Worm (Caenorhabditis elegans) whole organism, late embryonic: ENCODE results near the gene set-13.

Experiments
- C38D4.7 ChIP-seq: fragments of 200-800 bp; sonication (Bioruptor generic); optimal IDR thresholded peaks from 2 replicates; lab custom pipeline; 2018; ENCODE audit warnings: mild to moderate bottlenecking, missing genetic modification characterization, moderate library complexity, missing compliant biosample characterization
- ceh-30 ChIP-seq: fragments of 150-350 bp; optimal IDR thresholded peaks from 2 replicates; lab custom pipeline; 2014; ENCODE audit warnings: missing biosample characterization, missing genetic modification characterization
- dve-1 ChIP-seq: sonication (generic microtip); optimal IDR thresholded peaks from 2 replicates; lab custom pipeline; 2017; ENCODE audit warnings: antibody characterized with exemption, mild to moderate bottlenecking, missing genetic modification characterization, missing compliant biosample characterization
- gmeb-2 ChIP-seq: sonication (generic microtip); optimal IDR thresholded peaks from 2 replicates; lab custom pipeline; 2016; ENCODE audit warnings: missing genetic modification characterization, inconsistent platforms, missing compliant biosample characterization
- lin-11 ChIP-seq: fragments of 200-800 bp; sonication (Bioruptor generic); optimal IDR thresholded peaks from 2 replicates; lab custom pipeline; 2018; ENCODE audit warnings: mild to moderate bottlenecking, missing genetic modification characterization, missing compliant biosample characterization
- nfya-1 ChIP-seq: sonication (generic microtip); optimal IDR thresholded peaks from 2 replicates; lab custom pipeline; 2017; ENCODE audit warnings: missing genetic modification characterization, mild to moderate bottlenecking, missing compliant biosample characterization, antibody characterized with exemption, moderate library complexity
- unc-55 ChIP-seq: sonication (generic microtip); optimal IDR thresholded peaks from 2 replicates; lab custom pipeline; 2017; ENCODE audit warnings: missing biosample characterization, missing genetic modification reagents, missing genetic modification characterization

ce11 chrII:2797951-2798350 is 18.8 kb upstream of the set-13 start:
- TF ChIP-seq nfya-1 (no peak), gmeb-2 (no peak), lin-11 (tag; lab: Kevin White, UChicago) (no peak), unc-55 (no peak), C38D4.7 (GFP tag; lab: Kevin White, UChicago) (no peak), dve-1 (no peak), ceh-30 (tag; lab: Kevin White, UChicago) (no peak)
